Worm (Caenorhabditis elegans) whole organism, L4 larva: ENCODE data around the gene taf-12.

Experiments
- fos-1 ChIP-seq: fragments of 150-350 bp; optimal IDR thresholded peaks from 2 replicates; lab custom pipeline; 2014; ENCODE audit warnings: missing biosample characterization, missing genetic modification characterization
- lir-3 ChIP-seq: sonication (generic microtip); optimal IDR thresholded peaks from 2 replicates; lab custom pipeline; 2016; ENCODE audit warnings: mild to moderate bottlenecking, missing genetic modification characterization, missing compliant biosample characterization

ce11 chrIII:11829062-11829461, 40.0 kb downstream of the taf-12 start:
- TF ChIP-seq lir-3 (tag; lab: Kevin White, UChicago) (no peak), fos-1 (tag; lab: Kevin White, UChicago) (no peak)
